Worm (Caenorhabditis elegans) whole organism, mixed stage, embryonic: Measurements from ENCODE around the gene Y41G9A.6.

Experiments used
- ces-1 ChIP-seq: fragments of 150-350 bp; optimal IDR thresholded peaks from 2 replicates; lab custom pipeline; 2014; ENCODE audit warnings: missing biosample characterization, missing genetic modification reagents, missing genetic modification characterization
- elt-3 ChIP-seq: fragments of 150-350 bp; optimal IDR thresholded peaks from 2 replicates; lab custom pipeline; 2014; ENCODE audit warnings: missing biosample characterization, missing genetic modification characterization
- flh-1 ChIP-seq: fragments of 200-800 bp; sonication (Bioruptor generic); optimal IDR thresholded peaks from 2 replicates; lab custom pipeline; 2018; ENCODE audit warnings: mild to moderate bottlenecking, missing genetic modification characterization, moderate library complexity, missing compliant biosample characterization
- ham-2 ChIP-seq: fragments of 200-800 bp; sonication (Bioruptor generic); optimal IDR thresholded peaks from 2 replicates; lab custom pipeline; 2018; ENCODE audit warnings: mild to moderate bottlenecking, missing genetic modification characterization, missing compliant biosample characterization
- nhr-237 ChIP-seq: fragments of 150-350 bp; optimal IDR thresholded peaks from 2 replicates; lab custom pipeline; 2014; ENCODE audit warnings: missing biosample characterization, missing genetic modification characterization
- nhr-28 ChIP-seq: fragments of 150-350 bp; optimal IDR thresholded peaks from 2 replicates; lab custom pipeline; 2014; ENCODE audit warnings: missing biosample characterization, missing genetic modification characterization
- unc-39 ChIP-seq: fragments of 150-350 bp; optimal IDR thresholded peaks from 2 replicates; lab custom pipeline; 2014; ENCODE audit warnings: missing biosample characterization, missing genetic modification characterization
- ztf-11 ChIP-seq: fragments of 150-350 bp; optimal IDR thresholded peaks from 2 replicates; lab custom pipeline; 2014; ENCODE audit warnings: missing biosample characterization, missing genetic modification characterization

Y41G9A.6 gene

DNA sequence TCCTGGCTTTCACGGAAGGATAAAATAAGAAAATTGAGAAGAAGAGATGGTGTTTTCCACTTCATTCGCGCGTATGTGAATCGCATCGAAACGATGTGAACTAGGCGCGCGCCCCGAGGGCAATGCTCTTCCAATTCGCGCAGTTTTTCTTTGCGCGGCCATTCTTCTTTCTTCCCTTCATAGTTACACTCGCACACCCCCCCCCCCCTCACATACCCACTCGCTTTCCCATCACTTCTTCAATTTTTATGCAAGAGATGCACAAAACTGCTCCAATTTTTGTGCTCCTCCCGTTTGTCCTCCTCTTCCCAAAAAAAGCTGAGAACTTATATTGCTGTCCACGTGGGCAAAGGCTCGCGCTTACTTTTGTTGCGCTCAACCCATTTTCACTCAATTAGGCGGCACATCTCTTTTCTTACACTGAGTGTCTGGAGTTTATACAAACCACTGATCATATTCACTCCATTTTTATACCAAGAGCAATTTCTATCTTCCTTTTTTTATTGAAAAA is 50.0 kb downstream of the Y41G9A.6 start:
- no peak for TF ChIP-seq ztf-11 (tag; lab: Kevin White, UChicago)
- TF ChIP-seq flh-1 (GFP tag; lab: Kevin White, UChicago), result no peak
- peak; percentile 49 for TF ChIP-seq ces-1
- TF ChIP-seq unc-39 (tag; lab: Kevin White, UChicago), result no peak
- no peak for TF ChIP-seq nhr-28
- no peak for TF ChIP-seq nhr-237
- no peak for TF ChIP-seq elt-3 (tag; lab: Kevin White, UChicago)
- no peak for TF ChIP-seq ham-2
